Worm (Caenorhabditis elegans) whole organism, early embryonic: Measurements from ENCODE around the gene mltn-7.

Experiments
- B0310.2 ChIP-seq: sonication (generic microtip); optimal IDR thresholded peaks from 2 replicates; lab custom pipeline; 2016; ENCODE audit warnings: mild to moderate bottlenecking, missing genetic modification characterization, missing compliant biosample characterization
- aly-1 ChIP-seq: sonication (generic microtip); optimal IDR thresholded peaks from 2 replicates; lab custom pipeline; 2016; ENCODE audit warnings: missing genetic modification characterization, missing compliant biosample characterization
- ama-1 ChIP-seq: fragments of 150-350 bp; optimal IDR thresholded peaks from 2 replicates; lab custom pipeline; 2014
- ets-7 ChIP-seq: sonication (generic microtip); optimal IDR thresholded peaks from 2 replicates; lab custom pipeline; 2016; ENCODE audit warnings: missing genotype, missing genetic modification characterization, missing compliant biosample characterization
- flt-1 ChIP-seq: fragments of 200-800 bp; sonication (Bioruptor generic); IDR thresholded peaks from 2 replicates; pipeline ENCODE4 v1.3.6; 2022; ENCODE audit warnings: missing genetic modification characterization, missing compliant biosample characterization
- hmbx-1 ChIP-seq: sonication (generic microtip); optimal IDR thresholded peaks from 2 replicates; lab custom pipeline; 2016; ENCODE audit warnings: mild to moderate bottlenecking, missing genetic modification characterization, missing compliant biosample characterization
- scrt-1 ChIP-seq: fragments of 200-800 bp; sonication (Bioruptor generic); IDR thresholded peaks from 2 replicates; pipeline ENCODE4 v1.3.6; 2022; ENCODE audit warnings: missing genetic modification characterization, missing compliant biosample characterization
- sea-1 ChIP-seq: fragments of 200-800 bp; sonication (Bioruptor generic); conservative IDR thresholded peaks from 2 replicates; pipeline ENCODE4 v1.3.6; 2022; ENCODE audit warnings: missing genetic modification characterization, missing compliant biosample characterization
- tbx-11 ChIP-seq: fragments of 200-800 bp; sonication (Bioruptor generic); IDR thresholded peaks from 2 replicates; pipeline ENCODE4 v1.3.6; 2022; ENCODE audit warnings: missing genetic modification characterization, missing compliant biosample characterization

- TF ChIP-seq ama-1 (lab: Kevin White, UChicago) (no peak), sea-1 (GFP tag; lab: Robert Waterston, UW) (no peak), ets-7 (no peak), B0310.2 (tag; lab: Kevin White, UChicago) (no peak), flt-1 (GFP tag; lab: Robert Waterston, UW) (no peak), scrt-1 (GFP tag; lab: Robert Waterston, UW) (no peak), tbx-11 (GFP tag; lab: Robert Waterston, UW) (no peak), aly-1 (tag; lab: Kevin White, UChicago) (no peak), hmbx-1 (no peak)
Measured at ce11 chrV:347561-348345, 22.4 kb upstream of the mltn-7 start.
